Fruit fly (Drosophila melanogaster) whole organism, embryonic: ENCODE results near the gene RhoGAP100F.

Experiments used
- Atf3 ChIP-seq: fragments of 200-800 bp; sonication (Bioruptor generic); optimal IDR thresholded peaks from 3 replicates; lab custom pipeline; 2016; ENCODE audit warnings: missing biosample characterization, missing genetic modification characterization
- Blimp-1 ChIP-seq: fragments of 200-800 bp; sonication (Bioruptor generic); optimal IDR thresholded peaks from 3 replicates; lab custom pipeline; 2018; ENCODE audit warnings: missing biosample characterization, missing genetic modification characterization, mild to moderate bottlenecking, moderate library complexity, missing genetic modification reagents
- CG10209 ChIP-seq: fragments of 200-800 bp; sonication (Bioruptor generic); optimal IDR thresholded peaks from 3 replicates; lab custom pipeline; 2017; ENCODE audit warnings: missing biosample characterization, mild to moderate bottlenecking, missing genetic modification characterization, missing genetic modification reagents
- CG10274 ChIP-seq: fragments of 200-800 bp; sonication (Bioruptor generic); optimal IDR thresholded peaks from 3 replicates; lab custom pipeline; 2017; ENCODE audit warnings: missing biosample characterization, mild to moderate bottlenecking, missing genetic modification characterization
- CG10979 ChIP-seq: fragments of 200-800 bp; sonication (Bioruptor generic); optimal IDR thresholded peaks from 2 replicates; lab custom pipeline; 2018; ENCODE audit warnings: missing biosample characterization, mild to moderate bottlenecking, missing genetic modification characterization, moderate library complexity
- CG12219 ChIP-seq: fragments of 200-800 bp; sonication (Bioruptor generic); optimal IDR thresholded peaks from 3 replicates; lab custom pipeline; 2018; ENCODE audit warnings: missing biosample characterization, mild to moderate bottlenecking, missing genetic modification characterization
- CG12769 ChIP-seq: fragments of 200-800 bp; sonication (Bioruptor generic); optimal IDR thresholded peaks from 2 replicates; lab custom pipeline; 2019; ENCODE audit warnings: missing biosample characterization, mild to moderate bottlenecking, missing genetic modification characterization, moderate library complexity
- CG13296 ChIP-seq: fragments of 200-800 bp; sonication (Bioruptor generic); optimal IDR thresholded peaks from 3 replicates; lab custom pipeline; 2018; ENCODE audit warnings: missing biosample characterization, mild to moderate bottlenecking, missing genetic modification characterization
- CG13424 ChIP-seq: fragments of 200-800 bp; sonication (Bioruptor generic); optimal IDR thresholded peaks from 2 replicates; lab custom pipeline; 2019; ENCODE audit warnings: missing biosample characterization, mild to moderate bottlenecking, missing genetic modification characterization, moderate library complexity
- CG15073 ChIP-seq: fragments of 200-800 bp; sonication (Bioruptor generic); optimal IDR thresholded peaks from 2 replicates; lab custom pipeline; 2016; ENCODE audit warnings: missing biosample characterization, missing genetic modification characterization
- CG1603 ChIP-seq: fragments of 200-800 bp; sonication (Bioruptor generic); optimal IDR thresholded peaks from 2 replicates; lab custom pipeline; 2019; ENCODE audit warnings: missing biosample characterization, mild to moderate bottlenecking, missing genetic modification characterization, moderate library complexity
- CG30431 ChIP-seq: fragments of 200-800 bp; sonication (Bioruptor generic); optimal IDR thresholded peaks from 2 replicates; lab custom pipeline; 2017; ENCODE audit warnings: missing biosample characterization, missing genetic modification characterization
- CG32532 ChIP-seq: fragments of 200-800 bp; sonication (Bioruptor generic); IDR thresholded peaks from 2 replicates; pipeline ENCODE4 v1.3.6; 2022; ENCODE audit warnings: missing biosample characterization, missing genetic modification characterization
- CG32772 ChIP-seq: fragments of 200-800 bp; sonication (Bioruptor generic); IDR thresholded peaks from 2 replicates; pipeline ENCODE4 v1.3.6; 2022; ENCODE audit warnings: missing biosample characterization, missing genetic modification characterization
- CG33213 ChIP-seq: fragments of 200-800 bp; sonication (Bioruptor generic); optimal IDR thresholded peaks from 3 replicates; lab custom pipeline; 2016; ENCODE audit warnings: missing biosample characterization, missing genetic modification characterization
- CG4404 ChIP-seq: fragments of 200-800 bp; sonication (Bioruptor generic); IDR thresholded peaks from 2 replicates; pipeline ENCODE4 v1.3.6; 2022; ENCODE audit warnings: missing biosample characterization, missing genetic modification characterization
- CG4707 ChIP-seq: fragments of 200-800 bp; sonication (Bioruptor generic); optimal IDR thresholded peaks from 2 replicates; lab custom pipeline; 2018; ENCODE audit warnings: missing biosample characterization, mild to moderate bottlenecking, missing genetic modification characterization, moderate library complexity
- CG6791 ChIP-seq: fragments of 200-800 bp; sonication (Bioruptor generic); IDR thresholded peaks from 3 replicates; pipeline ENCODE4 v1.3.6; 2022; ENCODE audit warnings: missing biosample characterization, missing genetic modification characterization; ENCODE audit not compliant: partially characterized antibody
- CG7928 ChIP-seq: fragments of 200-800 bp; sonication (Bioruptor generic); optimal IDR thresholded peaks from 2 replicates; lab custom pipeline; 2017; ENCODE audit warnings: missing biosample characterization, mild to moderate bottlenecking, missing genetic modification characterization
- CoRest ChIP-seq: fragments of 200-800 bp; sonication (Bioruptor generic); optimal IDR thresholded peaks from 3 replicates; lab custom pipeline; 2018; ENCODE audit warnings: missing biosample characterization, mild to moderate bottlenecking, missing genetic modification characterization, moderate library complexity
- D19B ChIP-seq: fragments of 200-800 bp; sonication (Bioruptor generic); optimal IDR thresholded peaks from 2 replicates; lab custom pipeline; 2017; ENCODE audit warnings: missing biosample characterization, mild to moderate bottlenecking, missing genetic modification characterization
- Deaf1 ChIP-seq: fragments of 200-800 bp; optimal IDR thresholded peaks from 3 replicates; lab custom pipeline; 2019; ENCODE audit warnings: missing biosample characterization, mild to moderate bottlenecking, missing genetic modification characterization, moderate library complexity
- Dip2 ChIP-seq: fragments of 200-800 bp; sonication (Bioruptor generic); IDR thresholded peaks from 2 replicates; pipeline ENCODE4 v1.3.6; 2022; ENCODE audit warnings: missing biosample characterization, missing genetic modification characterization
- GATAe ChIP-seq: fragments of 200-800 bp; sonication (Bioruptor generic); conservative IDR thresholded peaks from 2 replicates; pipeline ENCODE4 v1.3.6; 2022; ENCODE audit warnings: missing biosample characterization, missing genetic modification characterization
- Hmx ChIP-seq: fragments of 200-800 bp; sonication (Bioruptor generic); optimal IDR thresholded peaks from 2 replicates; lab custom pipeline; 2016; ENCODE audit warnings: missing biosample characterization, missing genetic modification characterization
- Hr78 ChIP-seq, 2 experiments: fragments of 200-800 bp in 1 of 2; fragments of >200 bp in 1 of 2; sonication (Bioruptor generic) in 1 of 2; optimal IDR thresholded peaks; 2 replicates each; lab custom pipeline; 2017 to 2019; ENCODE audit warnings: missing biosample characterization in 2 of 2, missing genetic modification characterization in 2 of 2, mild to moderate bottlenecking in 1 of 2, moderate library complexity in 1 of 2
- Med ChIP-seq: fragments of 200-800 bp; sonication (Bioruptor generic); peaks from one replicate; lab custom pipeline; 2016; ENCODE audit warnings: missing biosample characterization, missing genetic modification characterization, mild to moderate bottlenecking, inconsistent platforms, moderate library complexity
- Myb ChIP-seq: fragments of 200-800 bp; sonication (Bioruptor generic); optimal IDR thresholded peaks from 2 replicates; lab custom pipeline; 2016; ENCODE audit warnings: missing biosample characterization, missing genetic modification characterization
- Ravus ChIP-seq: fragments of 200-800 bp; sonication (Bioruptor generic); IDR thresholded peaks from 2 replicates; pipeline ENCODE4 v1.3.6; 2022; ENCODE audit warnings: missing biosample characterization, missing genetic modification characterization
- Side ChIP-seq: fragments of 200-800 bp; sonication (Bioruptor generic); optimal IDR thresholded peaks from 2 replicates; lab custom pipeline; 2016; ENCODE audit warnings: missing biosample characterization, missing genetic modification characterization
- Sox100B ChIP-seq: fragments of 200-800 bp; sonication (Bioruptor generic); optimal IDR thresholded peaks from 3 replicates; lab custom pipeline; 2018; ENCODE audit warnings: missing biosample characterization, mild to moderate bottlenecking, missing genetic modification characterization
- Stat92E ChIP-seq, 3 experiments: fragments of >200 bp in 2 of 3; fragments of 200-800 bp in 1 of 3; sonication (Bioruptor generic) in 1 of 3; optimal IDR thresholded peaks; 2 replicates each; lab custom pipeline; 2017 to 2019; ENCODE audit warnings: missing biosample characterization in 3 of 3, missing genetic modification characterization in 3 of 3, mild to moderate bottlenecking in 1 of 3, moderate library complexity in 1 of 3
- bcd ChIP-seq: fragments of 200-800 bp; sonication (Bioruptor generic); optimal IDR thresholded peaks from 2 replicates; lab custom pipeline; 2017; ENCODE audit warnings: missing biosample characterization, mild to moderate bottlenecking, missing genetic modification characterization
- corto ChIP-seq: fragments of 200-800 bp; sonication (Bioruptor generic); optimal IDR thresholded peaks from 2 replicates; lab custom pipeline; 2016; ENCODE audit warnings: missing biosample characterization, mild to moderate bottlenecking, missing genetic modification characterization, moderate library complexity
- crc ChIP-seq: fragments of 200-800 bp; sonication (Bioruptor generic); optimal IDR thresholded peaks from 2 replicates; lab custom pipeline; 2016; ENCODE audit warnings: missing biosample characterization, missing genetic modification characterization
- dan ChIP-seq: fragments of 200-800 bp; sonication (Bioruptor generic); IDR thresholded peaks from 2 replicates; pipeline ENCODE4 v1.3.6; 2022; ENCODE audit warnings: missing biosample characterization, missing genetic modification characterization
- dmrt11E ChIP-seq: fragments of 200-800 bp; sonication (Bioruptor generic); optimal IDR thresholded peaks from 3 replicates; lab custom pipeline; 2018; ENCODE audit warnings: missing biosample characterization, mild to moderate bottlenecking, missing genetic modification characterization, moderate library complexity
- fd102C ChIP-seq: fragments of 200-800 bp; sonication (Bioruptor generic); optimal IDR thresholded peaks from 2 replicates; lab custom pipeline; 2018; ENCODE audit warnings: missing biosample characterization, mild to moderate bottlenecking, missing genetic modification characterization, moderate library complexity
- gro ChIP-seq: fragments of 200-800 bp; sonication (Bioruptor generic); optimal IDR thresholded peaks from 2 replicates; lab custom pipeline; 2016; ENCODE audit warnings: missing biosample characterization, missing genetic modification characterization
- ind ChIP-seq: fragments of 200-800 bp; sonication (Bioruptor generic); optimal IDR thresholded peaks from 3 replicates; lab custom pipeline; 2016; ENCODE audit warnings: missing biosample characterization, missing genetic modification characterization
- jigr1 ChIP-seq: fragments of 200-800 bp; sonication (Bioruptor generic); IDR thresholded peaks from 3 replicates; pipeline ENCODE4 v1.3.6; 2022; ENCODE audit warnings: missing biosample characterization, missing genetic modification characterization
- jing ChIP-seq: fragments of 200-800 bp; sonication (Bioruptor generic); optimal IDR thresholded peaks from 2 replicates; lab custom pipeline; 2018; ENCODE audit warnings: missing biosample characterization, mild to moderate bottlenecking, missing genetic modification characterization
- maf-S ChIP-seq: fragments of 200-800 bp; sonication (Bioruptor generic); optimal IDR thresholded peaks from 2 replicates; lab custom pipeline; 2016; ENCODE audit warnings: missing biosample characterization, missing genetic modification characterization
- row ChIP-seq: fragments of 200-800 bp; sonication (Bioruptor generic); IDR thresholded peaks from 3 replicates; pipeline ENCODE4 v1.3.6; 2022; ENCODE audit warnings: missing biosample characterization, missing genetic modification characterization
- sens ChIP-seq: fragments of 200-800 bp; sonication (Bioruptor generic); peaks from one replicate; lab custom pipeline; 2016; ENCODE audit warnings: missing biosample characterization, missing genetic modification characterization
- slbo ChIP-seq: fragments of 200-800 bp; sonication (Bioruptor generic); IDR thresholded peaks from 2 replicates; pipeline ENCODE4 v1.3.6; 2022; ENCODE audit warnings: missing biosample characterization, missing genetic modification characterization
- sug ChIP-seq: fragments of 200-800 bp; optimal IDR thresholded peaks from 2 replicates; lab custom pipeline; 2019; ENCODE audit warnings: missing biosample characterization, mild to moderate bottlenecking, missing genetic modification characterization, moderate library complexity
- tna ChIP-seq: fragments of 200-800 bp; sonication (Bioruptor generic); IDR thresholded peaks from 2 replicates; pipeline ENCODE4 v1.3.6; 2022; ENCODE audit warnings: missing biosample characterization, missing genetic modification characterization; ENCODE audit not compliant: partially characterized antibody
- vnd ChIP-seq: fragments of 200-800 bp; sonication (Bioruptor generic); IDR thresholded peaks from 3 replicates; pipeline ENCODE4 v1.3.6; 2022; ENCODE audit warnings: missing biosample characterization, missing genetic modification characterization; ENCODE audit not compliant: partially characterized antibody
- zfh1 ChIP-seq: fragments of 200-800 bp; sonication (Bioruptor generic); IDR thresholded peaks from 3 replicates; pipeline ENCODE4 v1.3.6; 2022; ENCODE audit warnings: missing biosample characterization, missing genetic modification characterization

The RhoGAP100F gene

DNA sequence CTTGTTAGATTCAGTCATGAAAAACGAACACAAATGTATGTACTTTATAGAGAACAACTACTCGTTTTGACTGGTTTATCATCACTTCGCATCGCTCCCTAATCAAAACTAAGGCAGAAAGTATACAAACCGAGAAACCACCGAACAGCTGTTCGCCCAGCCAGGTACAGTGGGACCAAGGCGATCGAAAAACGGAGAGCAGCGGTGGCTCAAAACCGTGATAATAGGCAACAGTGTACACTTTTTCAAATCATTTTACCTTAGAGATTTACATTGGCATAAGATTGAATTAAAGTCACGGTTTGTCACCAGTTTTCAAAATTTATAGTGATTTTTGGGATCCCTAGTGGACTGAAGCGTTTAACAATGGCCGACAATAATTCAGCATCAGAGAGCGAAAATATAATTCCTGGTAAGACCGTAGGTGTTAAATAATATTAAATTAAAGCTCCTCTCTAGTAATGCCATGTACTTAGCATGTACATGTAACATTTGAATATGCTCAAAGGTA, 7.1 kb upstream of the RhoGAP100F start, which contains the start of the genes CG42233 and CG1971 (continued):
- no peak for TF ChIP-seq Ravus
- TF ChIP-seq Dip2 (GFP tag; lab: Robert Waterston, UW): no peak
- no peak for TF ChIP-seq CG32772 (GFP tag; lab: Robert Waterston, UW)
- TF ChIP-seq Myb (GFP tag; lab: Kevin White, UChicago): no peak
- TF ChIP-seq CG12219 (GFP tag; lab: Kevin White, UChicago): peak; percentile 2
- peak; percentile 30 for TF ChIP-seq CG4707 (GFP tag; lab: Kevin White, UChicago)
- 0 out of 3 replicates have a peak, but pooled peaks have one; percentile 29 for TF ChIP-seq zfh1 (GFP tag; lab: Robert Waterston, UW)
- TF ChIP-seq vnd (GFP tag; lab: Robert Waterston, UW): peak; percentile 41; the same call in 1 of the 3 replicates
- TF ChIP-seq Deaf1 (tag; lab: Kevin White, UChicago): no peak
- TF ChIP-seq maf-S (GFP tag; lab: Kevin White, UChicago): no peak
- TF ChIP-seq Hmx (GFP tag; lab: Kevin White, UChicago): no peak
- no peak for TF ChIP-seq CG13424 (tag; lab: Kevin White, UChicago)
- TF ChIP-seq jing: no peak
- peak; percentile 58 for TF ChIP-seq slbo (GFP tag; lab: Robert Waterston, UW)
- peak; percentile 62; the same call in 2 of the 3 replicates for TF ChIP-seq CG6791 (GFP tag; lab: Robert Waterston, UW)
- TF ChIP-seq CG30431: no peak
- no peak for TF ChIP-seq Sox100B (GFP tag; lab: Kevin White, UChicago)
- TF ChIP-seq CG10274 (GFP tag; lab: Kevin White, UChicago): no peak
- TF ChIP-seq fd102C (GFP tag; lab: Kevin White, UChicago): no peak
- TF ChIP-seq CG10209: no peak
- TF ChIP-seq CG32532 (GFP tag; lab: Robert Waterston, UW): peak; percentile 34; the same call in 1 of the 2 replicates
- TF ChIP-seq corto (GFP tag; lab: Kevin White, UChicago): no peak
- TF ChIP-seq sug (tag; lab: Kevin White, UChicago): no peak
- TF ChIP-seq dan (GFP tag; lab: Robert Waterston, UW): no peak
- peak; percentile 30 for TF ChIP-seq ind (GFP tag; lab: Kevin White, UChicago)
- TF ChIP-seq D19B: no peak
- no peak for TF ChIP-seq gro (GFP tag; lab: Kevin White, UChicago)
- TF ChIP-seq Atf3: no peak
- no peak for TF ChIP-seq CG33213 (GFP tag; lab: Kevin White, UChicago)
- TF ChIP-seq CG10979: peak; percentile 37
- no peak for TF ChIP-seq CG13296 (GFP tag; lab: Kevin White, UChicago)
- no peak for TF ChIP-seq CG4404 (GFP tag; lab: Robert Waterston, UW)
- TF ChIP-seq crc (GFP tag; lab: Kevin White, UChicago): no peak
- no peak for TF ChIP-seq Stat92E (GFP tag; optimal IDR thresholded peaks at IDR 0.05; lab: Kevin White, UChicago)
- peak; percentile 92 for TF ChIP-seq sens (GFP tag; lab: Kevin White, UChicago)
- no peak for TF ChIP-seq CoRest (tag; lab: Kevin White, UChicago)
- TF ChIP-seq Side (GFP tag; lab: Kevin White, UChicago): no peak
- peak; percentile 16 for TF ChIP-seq dmrt11E (tag; lab: Kevin White, UChicago)
- peak; percentile 52 for TF ChIP-seq CG1603 (tag; lab: Kevin White, UChicago)
- no peak for TF ChIP-seq GATAe (GFP tag; lab: Robert Waterston, UW)
- TF ChIP-seq Med: peak; percentile 91
- TF ChIP-seq Hr78 (GFP tag; optimal IDR thresholded peaks at IDR 0.05; lab: Kevin White, UChicago): no peak
- TF ChIP-seq CG7928: no peak
- TF ChIP-seq row (GFP tag; lab: Robert Waterston, UW): peak; percentile 87
- no peak for TF ChIP-seq bcd (GFP tag; lab: Kevin White, UChicago)
- TF ChIP-seq tna (GFP tag; lab: Robert Waterston, UW): no peak
- no peak for TF ChIP-seq CG12769 (tag; lab: Kevin White, UChicago)
- TF ChIP-seq jigr1 (GFP tag; lab: Robert Waterston, UW): no peak
- TF ChIP-seq Blimp-1 (GFP tag; lab: Kevin White, UChicago): no peak
- no peak for TF ChIP-seq CG15073 (GFP tag; lab: Kevin White, UChicago)
